Fruit fly (Drosophila melanogaster): ENCODE data around the gene CG7168.

The CG7168 gene

DNA sequence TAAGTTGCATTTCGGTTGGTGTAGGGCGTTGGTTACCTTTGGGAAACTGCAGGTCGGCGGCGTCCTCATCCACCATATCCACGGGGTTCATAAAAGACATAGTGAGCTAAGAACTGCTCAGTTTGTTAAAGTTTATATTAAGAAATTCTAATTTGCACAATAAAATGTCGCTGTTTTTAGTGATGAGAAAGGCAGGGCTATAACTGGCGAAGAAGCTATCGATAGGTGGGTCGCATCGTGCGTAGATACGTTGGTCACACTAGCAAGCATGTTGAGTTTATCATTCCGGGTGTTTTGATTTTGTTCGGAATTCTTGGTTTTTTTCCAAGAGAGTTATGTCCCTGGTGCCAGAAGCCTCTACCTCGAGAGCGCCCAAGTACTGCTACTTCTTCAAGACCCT, 29.4 kb upstream of the CG7168 start, which contains the start of the genes Ada2a, Polr2D, Tgs1 and moi (continued):
- TF ChIP-seq Ssrp (tag; optimal IDR thresholded peaks at IDR 0.05) = no peak
- peak; percentile 9 for TF ChIP-seq CG17186 (GFP tag; optimal IDR thresholded peaks at IDR 0.05)
- no peak for TF ChIP-seq CG3163 (GFP tag; optimal IDR thresholded peaks at IDR 0.05)
- TF ChIP-seq CG31224 (GFP tag; IDR thresholded peaks at IDR 0.05) = no peak
- TF ChIP-seq gem (tag; optimal IDR thresholded peaks at IDR 0.05) = no peak
- no peak for TF ChIP-seq z (GFP tag; IDR thresholded peaks at IDR 0.05)
- no peak for TF ChIP-seq ind (GFP tag; optimal IDR thresholded peaks at IDR 0.05)
- TF ChIP-seq zf30C (GFP tag; optimal IDR thresholded peaks at IDR 0.05) = no peak
- TF ChIP-seq lilli (GFP tag; optimal IDR thresholded peaks at IDR 0.05) = no peak
- no peak for TF ChIP-seq gsb (GFP tag; IDR thresholded peaks at IDR 0.05)
- TF ChIP-seq Mes4 (GFP tag; optimal IDR thresholded peaks at IDR 0.05) = no peak
- no peak for TF ChIP-seq CrebB (tag; optimal IDR thresholded peaks at IDR 0.05)
- TF ChIP-seq CkIIα-i1 (GFP tag; IDR thresholded peaks at IDR 0.05) = no peak
- TF ChIP-seq CG6765 (GFP tag; optimal IDR thresholded peaks at IDR 0.05) = no peak
- no peak for TF ChIP-seq Hsf (GFP tag; optimal IDR thresholded peaks at IDR 0.05)
- no peak for TF ChIP-seq CG10565 (GFP tag; optimal IDR thresholded peaks at IDR 0.05)
- TF ChIP-seq da (GFP tag; optimal IDR thresholded peaks at IDR 0.05) = no peak
- TF ChIP-seq hbn (GFP tag; IDR thresholded peaks at IDR 0.05; ENCODE audit: partially characterized antibody) = peak; percentile 72
- no peak for TF ChIP-seq CG17802 (tag; optimal IDR thresholded peaks at IDR 0.05)
- TF ChIP-seq CG2712 (tag; optimal IDR thresholded peaks at IDR 0.05) = no peak
- TF ChIP-seq Asciz (GFP tag; optimal IDR thresholded peaks at IDR 0.05) = no peak
- TF ChIP-seq Gsc (GFP tag; IDR thresholded peaks at IDR 0.05) = no peak
- no peak for TF ChIP-seq slbo (GFP tag; IDR thresholded peaks at IDR 0.05)
- peak; percentile 44 for TF ChIP-seq YL-1 (GFP tag; optimal IDR thresholded peaks at IDR 0.05)
- TF ChIP-seq Adf1 (GFP tag; IDR thresholded peaks at IDR 0.05) = no peak
- no peak for TF ChIP-seq Rfx (GFP tag; IDR thresholded peaks at IDR 0.05)
- TF ChIP-seq Dfd (GFP tag; optimal IDR thresholded peaks at IDR 0.05) = no peak
- TF ChIP-seq corto (GFP tag; optimal IDR thresholded peaks at IDR 0.05) = no peak
- no peak for TF ChIP-seq yki (optimal IDR thresholded peaks at IDR 0.05)
- no peak for TF ChIP-seq CG3407 (GFP tag; optimal IDR thresholded peaks at IDR 0.05)
- peak; percentile 92 for TF ChIP-seq Sry-δ (GFP tag; optimal IDR thresholded peaks at IDR 0.05)
- TF ChIP-seq ro (GFP tag; IDR thresholded peaks at IDR 0.05) = no peak
- TF ChIP-seq bbx (GFP tag; IDR thresholded peaks at IDR 0.05; ENCODE audit: partially characterized antibody) = peak; percentile 82
- TF ChIP-seq CG34376 (GFP tag; optimal IDR thresholded peaks at IDR 0.05) = no peak
- TF ChIP-seq HLH54F (GFP tag; optimal IDR thresholded peaks at IDR 0.05) = no peak
- no peak for TF ChIP-seq NFAT (GFP tag; IDR thresholded peaks at IDR 0.05)
- no peak for TF ChIP-seq maf-S (GFP tag; optimal IDR thresholded peaks at IDR 0.05)
- no peak for TF ChIP-seq CG12236 (GFP tag; optimal IDR thresholded peaks at IDR 0.05)
- no peak for TF ChIP-seq CG10431 (GFP tag; optimal IDR thresholded peaks at IDR 0.05)
- TF ChIP-seq sna (GFP tag; IDR thresholded peaks at IDR 0.05; ENCODE audit: partially characterized antibody) = peak; percentile 64
- TF ChIP-seq Abd-B (GFP tag; optimal IDR thresholded peaks at IDR 0.05) = no peak
- TF ChIP-seq CG12659 (GFP tag; optimal IDR thresholded peaks at IDR 0.05) = peak; percentile 42
- no peak for TF ChIP-seq vfl (GFP tag; optimal IDR thresholded peaks at IDR 0.05)
- TF ChIP-seq ase (GFP tag; IDR thresholded peaks at IDR 0.05) = no peak
- TF ChIP-seq CG1024 (GFP tag; IDR thresholded peaks at IDR 0.05) = no peak
- TF ChIP-seq CG1792 (GFP tag; optimal IDR thresholded peaks at IDR 0.05) = no peak
- no peak for TF ChIP-seq org-1 (GFP tag; optimal IDR thresholded peaks at IDR 0.05)
- TF ChIP-seq hb (GFP tag; IDR thresholded peaks at IDR 0.05; ENCODE audit: partially characterized antibody) = no peak
- TF ChIP-seq CG7928 (GFP tag; optimal IDR thresholded peaks at IDR 0.05) = no peak
- no peak for TF ChIP-seq CG10543 (GFP tag; optimal IDR thresholded peaks at IDR 0.05)
- TF ChIP-seq Dll (GFP tag; IDR thresholded peaks at IDR 0.05; ENCODE audit: partially characterized antibody) = peak; percentile 78
- peak; percentile 44 for TF ChIP-seq CG9932 (GFP tag; IDR thresholded peaks at IDR 0.05)
- TF ChIP-seq amos (GFP tag; IDR thresholded peaks at IDR 0.05; ENCODE audit: partially characterized antibody) = peak; percentile 84

All from whole organism, embryonic.